Fruit fly (Drosophila melanogaster): ENCODE measurements around the gene fne.

fne gene

DNA sequence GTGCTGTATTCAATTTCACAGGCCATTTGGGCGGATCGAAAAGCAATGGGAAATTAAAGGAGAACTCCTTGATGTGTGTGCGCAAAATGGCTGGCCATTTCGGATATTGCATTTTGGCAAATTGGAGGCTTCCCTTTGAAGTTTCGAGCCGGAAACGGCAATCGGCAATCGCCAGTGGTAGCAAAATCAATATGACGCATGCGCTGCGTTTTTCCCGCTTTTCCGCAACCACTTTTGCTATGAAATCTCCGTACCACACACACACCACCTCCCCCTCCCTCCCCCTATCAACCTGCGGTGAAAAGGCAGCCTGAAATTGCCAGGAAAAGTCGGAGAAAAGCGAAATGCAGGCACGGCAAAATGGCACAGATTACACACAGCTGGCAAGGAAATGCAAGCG, 5.1 kb downstream of the fne start:
- TF ChIP-seq pan (optimal IDR thresholded peaks at IDR 0.05) (no peak), EcR (GFP tag; optimal IDR thresholded peaks at IDR 0.05) (no peak), psq (optimal IDR thresholded peaks at IDR 0.05) (no peak), CG8478 (optimal IDR thresholded peaks at IDR 0.05) (no peak), usp (GFP tag; optimal IDR thresholded peaks at IDR 0.05) (no peak), Dll (optimal IDR thresholded peaks at IDR 0.05) (no peak)

DNA sequence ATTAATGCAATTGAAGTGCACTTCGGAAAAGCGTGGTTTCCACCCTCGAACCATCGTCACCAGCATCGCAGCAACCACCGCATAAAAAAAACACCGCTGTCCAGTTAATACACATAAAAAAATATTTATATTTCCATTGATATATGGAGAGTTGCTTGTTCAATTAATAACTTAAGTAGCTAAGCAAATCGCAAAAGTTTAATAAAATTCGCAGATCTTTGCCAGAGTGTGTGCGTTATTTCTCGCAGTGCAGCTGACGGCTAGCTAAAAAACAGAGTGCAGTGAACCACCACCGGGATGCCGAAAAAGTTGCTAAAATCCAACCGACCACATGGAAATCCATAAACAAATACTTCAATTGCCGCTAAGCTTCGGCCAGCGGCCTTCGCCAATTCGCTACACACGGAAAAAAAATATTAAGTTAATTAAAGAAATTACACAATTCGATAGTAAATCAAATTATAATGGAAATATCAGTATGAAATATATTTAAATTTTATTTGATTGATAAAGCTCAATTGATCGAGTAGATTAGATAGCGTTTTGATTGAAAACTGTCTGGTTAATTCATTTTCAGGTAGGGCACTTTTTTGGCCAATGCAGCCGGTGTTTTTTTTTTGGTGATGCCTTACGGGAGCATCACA, 6.1 kb downstream of the fne start:
- TF ChIP-seq Dll (optimal IDR thresholded peaks at IDR 0.05) (no peak), pan (optimal IDR thresholded peaks at IDR 0.05) (no peak), EcR (GFP tag; optimal IDR thresholded peaks at IDR 0.05) (no peak), usp (GFP tag; optimal IDR thresholded peaks at IDR 0.05) (no peak), psq (optimal IDR thresholded peaks at IDR 0.05) (no peak), CG8478 (optimal IDR thresholded peaks at IDR 0.05) (no peak)

DNA sequence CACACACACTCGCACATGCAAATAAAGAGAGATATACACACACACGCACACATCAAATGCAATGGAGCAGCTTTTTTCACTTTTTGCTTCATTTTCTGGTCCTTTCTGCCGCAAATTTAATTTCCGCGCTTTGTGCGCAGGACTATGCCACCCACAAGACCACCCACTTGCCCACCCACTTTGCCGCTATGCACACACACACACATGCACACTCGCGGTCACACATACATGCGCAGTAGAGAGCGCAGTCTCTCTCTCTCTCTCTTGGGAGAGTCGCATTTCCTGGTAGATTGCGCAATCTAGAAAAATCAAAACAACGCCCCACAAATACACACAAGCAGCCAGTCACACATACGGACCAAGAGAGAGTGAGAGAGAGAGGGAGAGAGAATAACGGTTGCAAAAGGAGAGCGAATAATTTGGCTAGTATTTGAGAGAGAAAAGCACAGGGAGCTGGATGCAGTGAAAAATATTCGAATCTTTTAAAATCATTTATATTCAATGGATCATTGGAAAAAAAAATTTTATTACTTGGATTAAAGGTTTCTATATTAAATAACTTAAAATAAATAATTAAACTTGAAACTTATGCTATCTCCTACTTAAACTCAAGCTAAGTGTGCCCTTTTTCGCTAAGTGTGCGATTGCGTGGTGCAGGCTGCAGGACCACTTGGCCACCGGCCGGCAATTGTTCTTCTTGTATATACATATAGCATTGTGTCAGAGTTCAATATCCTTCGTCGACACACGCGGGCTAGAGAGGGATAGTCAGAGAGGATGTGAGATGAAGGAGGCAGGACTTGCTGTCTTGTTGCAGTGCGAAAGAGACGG, 8.4 kb downstream of the fne start:
- TF ChIP-seq pan (optimal IDR thresholded peaks at IDR 0.05) (no peak), Dll (optimal IDR thresholded peaks at IDR 0.05) (no peak), psq (optimal IDR thresholded peaks at IDR 0.05) (no peak), EcR (GFP tag; optimal IDR thresholded peaks at IDR 0.05) (no peak), usp (GFP tag; optimal IDR thresholded peaks at IDR 0.05) (no peak), CG8478 (optimal IDR thresholded peaks at IDR 0.05) (no peak)

DNA sequence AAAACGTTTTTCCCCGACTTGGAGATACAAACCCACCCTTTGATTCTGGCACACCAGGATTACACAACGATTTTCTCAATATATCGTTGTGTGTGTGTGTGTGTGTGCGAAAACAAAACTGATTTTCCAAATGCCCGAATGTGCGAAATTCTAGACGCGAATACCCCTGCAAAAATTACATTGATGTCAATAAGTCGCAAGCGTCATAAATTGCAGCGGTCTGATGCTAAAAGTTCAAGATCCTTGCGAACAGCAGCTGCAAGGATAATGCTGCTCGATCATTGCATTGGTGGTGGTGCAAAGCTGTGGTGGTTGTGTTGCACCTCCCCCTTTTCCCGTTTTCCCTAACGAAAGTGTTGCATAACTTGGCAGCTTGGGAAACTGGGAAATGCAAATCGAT, 10.3 kb downstream of the fne start:
- TF ChIP-seq psq (optimal IDR thresholded peaks at IDR 0.05), result no peak
- no peak for TF ChIP-seq pan (optimal IDR thresholded peaks at IDR 0.05)
- TF ChIP-seq CG8478 (optimal IDR thresholded peaks at IDR 0.05), result no peak
- no peak for TF ChIP-seq Dll (optimal IDR thresholded peaks at IDR 0.05)
- TF ChIP-seq usp (GFP tag; optimal IDR thresholded peaks at IDR 0.05), result no peak
- no peak for TF ChIP-seq EcR (GFP tag; optimal IDR thresholded peaks at IDR 0.05)

DNA sequence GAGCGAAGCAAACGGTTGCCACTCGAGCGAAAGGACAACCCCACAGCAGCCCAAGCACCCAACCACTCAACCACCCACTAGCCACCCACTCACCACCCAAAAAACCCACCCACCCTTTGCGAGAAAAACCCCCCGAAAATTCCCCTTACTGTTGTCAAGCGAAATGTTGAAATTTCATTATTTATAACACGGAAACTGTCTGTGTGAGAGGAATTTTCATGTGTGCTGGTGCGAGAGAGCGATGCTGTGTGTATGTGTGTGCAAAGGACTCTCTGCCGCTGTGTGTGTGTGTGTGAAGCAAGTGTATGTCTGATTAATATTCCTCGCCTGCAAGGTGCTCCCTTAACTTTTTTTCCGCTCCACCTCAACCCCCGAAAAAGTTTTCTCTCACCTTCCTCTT, 12.5 kb downstream of the fne start:
- TF ChIP-seq EcR (GFP tag; optimal IDR thresholded peaks at IDR 0.05), result no peak
- TF ChIP-seq Dll (optimal IDR thresholded peaks at IDR 0.05), result no peak
- no peak for TF ChIP-seq CG8478 (optimal IDR thresholded peaks at IDR 0.05)
- no peak for TF ChIP-seq psq (optimal IDR thresholded peaks at IDR 0.05)
- no peak for TF ChIP-seq usp (GFP tag; optimal IDR thresholded peaks at IDR 0.05)
- TF ChIP-seq pan (optimal IDR thresholded peaks at IDR 0.05), result no peak

DNA sequence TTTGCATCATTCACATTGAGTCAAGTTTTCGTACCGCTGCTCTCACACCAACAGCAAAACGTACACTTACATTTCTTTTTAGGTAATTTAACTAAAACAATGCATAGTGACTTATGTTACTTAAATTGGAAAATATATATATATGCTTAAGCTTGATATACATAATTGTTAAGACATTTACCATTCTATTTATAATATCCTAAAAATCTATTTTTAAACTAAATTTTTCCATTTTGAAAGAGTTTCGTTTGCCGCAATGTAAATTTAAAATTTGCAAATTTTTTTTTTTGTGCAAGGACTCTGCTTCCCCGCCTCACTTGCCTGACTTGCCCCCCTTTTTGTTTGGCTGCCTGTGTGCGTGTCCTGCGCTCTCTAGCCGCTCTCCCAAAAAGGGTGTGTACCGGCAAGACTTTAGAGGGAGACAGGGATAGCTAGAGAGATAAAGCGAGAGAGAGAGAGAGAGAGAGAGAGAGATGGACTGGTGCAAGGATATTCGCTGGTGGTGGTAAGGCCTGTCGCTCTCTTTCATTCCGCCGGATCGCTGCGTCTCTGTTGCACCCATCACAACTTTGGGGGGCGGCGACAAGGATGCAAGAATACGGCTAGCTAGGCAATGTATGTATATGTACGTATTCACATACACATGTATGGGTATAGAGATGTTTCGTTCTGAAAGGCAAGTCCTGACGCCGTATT, 20.7 kb downstream of the fne start:
- TF ChIP-seq usp (GFP tag; optimal IDR thresholded peaks at IDR 0.05), result no peak
- no peak for TF ChIP-seq EcR (GFP tag; optimal IDR thresholded peaks at IDR 0.05)
- TF ChIP-seq Dll (optimal IDR thresholded peaks at IDR 0.05), result no peak
- TF ChIP-seq psq (optimal IDR thresholded peaks at IDR 0.05), result no peak
- TF ChIP-seq pan (optimal IDR thresholded peaks at IDR 0.05), result no peak
- TF ChIP-seq CG8478 (optimal IDR thresholded peaks at IDR 0.05), result no peak

DNA sequence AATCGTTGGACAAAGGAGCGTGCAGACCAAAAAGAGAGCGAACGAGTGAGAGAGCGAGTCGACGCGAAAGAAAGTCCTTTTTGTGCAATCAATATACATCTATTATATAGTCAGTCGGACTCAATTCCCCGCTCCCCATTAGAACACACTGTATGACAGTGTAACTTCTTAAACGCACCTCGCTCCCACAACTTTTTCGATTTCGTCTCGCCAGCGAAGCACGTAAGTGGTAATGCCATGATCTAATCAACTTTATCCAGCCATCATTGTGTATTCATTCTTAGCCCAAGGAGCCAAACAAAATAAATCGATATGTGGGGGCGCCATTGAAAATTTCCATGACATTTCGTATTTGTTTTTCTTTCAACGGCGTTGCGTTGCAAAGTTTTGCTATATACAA, 21.7 kb downstream of the fne start:
- TF ChIP-seq pan (optimal IDR thresholded peaks at IDR 0.05), result no peak
- TF ChIP-seq CG8478 (optimal IDR thresholded peaks at IDR 0.05), result no peak
- no peak for TF ChIP-seq psq (optimal IDR thresholded peaks at IDR 0.05)
- no peak for TF ChIP-seq usp (GFP tag; optimal IDR thresholded peaks at IDR 0.05)
- no peak for TF ChIP-seq EcR (GFP tag; optimal IDR thresholded peaks at IDR 0.05)
- TF ChIP-seq Dll (optimal IDR thresholded peaks at IDR 0.05), result no peak

DNA sequence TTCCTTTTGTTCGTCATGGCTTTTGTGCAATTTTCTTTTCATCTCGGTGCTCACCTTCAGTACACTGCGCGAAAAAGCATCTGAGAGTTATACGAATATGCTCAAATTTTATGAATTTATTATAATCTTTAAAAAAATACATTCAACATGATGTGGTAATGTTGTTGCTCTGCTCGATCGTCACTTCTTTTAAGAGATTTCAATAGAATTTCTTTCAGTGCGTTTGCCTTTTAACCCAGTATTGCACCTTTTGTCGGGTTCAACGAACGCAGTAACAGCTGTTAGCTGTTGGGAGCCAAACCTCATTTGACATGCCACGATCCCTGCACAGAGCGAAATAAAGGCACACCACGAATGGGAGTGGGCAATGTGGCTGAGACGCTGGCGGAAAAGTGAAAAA, 22.7 kb downstream of the fne start:
- no peak for TF ChIP-seq pan (optimal IDR thresholded peaks at IDR 0.05)
- no peak for TF ChIP-seq Dll (optimal IDR thresholded peaks at IDR 0.05)
- no peak for TF ChIP-seq CG8478 (optimal IDR thresholded peaks at IDR 0.05)
- TF ChIP-seq usp (GFP tag; optimal IDR thresholded peaks at IDR 0.05), result no peak
- no peak for TF ChIP-seq EcR (GFP tag; optimal IDR thresholded peaks at IDR 0.05)
- TF ChIP-seq psq (optimal IDR thresholded peaks at IDR 0.05), result no peak

DNA sequence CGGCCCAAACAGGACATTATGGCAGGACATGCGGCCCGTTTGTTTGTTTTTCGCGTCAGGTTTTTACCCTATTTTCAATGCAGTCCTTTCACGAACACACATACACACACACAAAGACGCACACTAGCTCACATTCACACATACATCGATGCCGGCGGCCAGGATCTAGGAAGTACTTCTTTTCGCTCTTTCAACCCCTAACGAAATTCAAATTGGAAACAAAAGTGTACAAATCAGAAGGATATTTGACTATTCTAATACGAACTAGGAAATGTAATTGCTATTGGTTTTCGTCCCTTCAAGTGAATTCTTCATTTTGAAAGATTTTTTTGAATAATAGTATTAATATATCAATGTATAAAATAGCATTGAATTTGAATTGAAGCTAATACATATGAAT, 23.1 kb downstream of the fne start:
- TF ChIP-seq EcR (GFP tag; optimal IDR thresholded peaks at IDR 0.05), result no peak
- TF ChIP-seq usp (GFP tag; optimal IDR thresholded peaks at IDR 0.05), result no peak
- no peak for TF ChIP-seq pan (optimal IDR thresholded peaks at IDR 0.05)
- no peak for TF ChIP-seq Dll (optimal IDR thresholded peaks at IDR 0.05)
- TF ChIP-seq CG8478 (optimal IDR thresholded peaks at IDR 0.05), result no peak
- no peak for TF ChIP-seq psq (optimal IDR thresholded peaks at IDR 0.05)

DNA sequence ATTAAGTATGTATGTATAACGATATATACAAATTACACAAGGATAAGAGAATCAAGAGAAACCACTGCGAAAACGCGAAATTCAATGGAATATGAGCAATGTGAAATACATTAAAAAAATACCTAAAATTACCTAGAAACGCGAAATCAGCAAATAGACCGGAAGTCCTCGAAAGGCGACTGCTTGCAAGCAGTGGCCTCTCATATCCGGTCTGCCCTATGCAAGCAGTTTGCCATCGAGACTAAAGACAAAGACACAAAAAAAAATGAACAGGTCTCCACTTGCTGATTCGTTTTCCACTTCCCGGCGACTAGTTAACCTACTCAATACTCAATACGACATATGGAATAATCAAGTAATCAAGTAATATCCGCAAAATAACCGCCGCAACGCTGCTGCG, 30.4 kb downstream of the fne start:
- TF ChIP-seq psq (optimal IDR thresholded peaks at IDR 0.05) (no peak), Dll (optimal IDR thresholded peaks at IDR 0.05) (no peak), EcR (GFP tag; optimal IDR thresholded peaks at IDR 0.05) (no peak), pan (optimal IDR thresholded peaks at IDR 0.05) (no peak), CG8478 (optimal IDR thresholded peaks at IDR 0.05) (no peak), usp (GFP tag; optimal IDR thresholded peaks at IDR 0.05) (no peak)

DNA sequence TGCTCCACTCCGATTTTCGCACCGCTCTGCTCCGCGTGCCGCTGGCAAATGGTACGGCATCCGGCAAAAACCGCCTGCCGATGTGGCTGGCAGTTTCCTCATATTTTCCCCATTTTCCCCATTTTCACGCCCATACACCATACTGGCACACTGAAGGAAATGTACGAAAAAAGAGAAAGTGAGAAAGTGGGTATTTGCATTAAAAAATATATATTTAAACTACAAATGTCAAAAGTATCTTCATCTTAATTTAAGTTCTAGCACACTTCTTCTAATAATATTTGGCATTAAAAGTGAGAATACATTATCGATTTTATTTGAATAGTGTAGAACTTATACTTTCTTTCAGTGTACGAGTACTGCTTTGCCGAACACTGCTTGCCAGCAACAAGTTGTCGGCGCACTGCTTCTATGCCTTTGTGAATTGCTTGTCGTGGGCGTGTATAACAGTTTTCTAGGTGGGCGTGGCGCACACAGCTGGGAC, 40.2 kb downstream of the fne start, which contains the start of gene hec:
Gene hec (minus strand): TSS at position 51 of the 484 bp plus-strand sequence.
- TF ChIP-seq CG8478 (optimal IDR thresholded peaks at IDR 0.05) (no peak), Dll (optimal IDR thresholded peaks at IDR 0.05) (no peak), psq (optimal IDR thresholded peaks at IDR 0.05) (no peak), pan (optimal IDR thresholded peaks at IDR 0.05) (no peak), EcR (GFP tag; optimal IDR thresholded peaks at IDR 0.05) (no peak), usp (GFP tag; optimal IDR thresholded peaks at IDR 0.05) (no peak)

Measured in whole organism.